Fruit fly (Drosophila melanogaster) Kc167 (cell line): Measurements from ENCODE around the gene CG17666.

Experiments
- Myc ChIP-seq: fragments of >200 bp; optimal IDR thresholded peaks from 2 replicates; lab custom pipeline; 2017; ENCODE audit warnings: missing external identifiers
- Sin3A ChIP-seq: fragments of >200 bp; optimal IDR thresholded peaks from 2 replicates; lab custom pipeline; 2018; ENCODE audit warnings: missing external identifiers
- h ChIP-seq: fragments of >200 bp; optimal IDR thresholded peaks from 3 replicates; lab custom pipeline; 2018; ENCODE audit warnings: missing external identifiers
- insv ChIP-seq: fragments of >200 bp; optimal IDR thresholded peaks from 3 replicates; lab custom pipeline; 2018; ENCODE audit warnings: missing external identifiers
- psq ChIP-seq: fragments of >200 bp; optimal IDR thresholded peaks from 2 replicates; lab custom pipeline; 2017; ENCODE audit warnings: missing external identifiers
- ttk ChIP-seq: sonication (Bioruptor generic); optimal IDR thresholded peaks from 2 replicates; lab custom pipeline; 2017; ENCODE audit warnings: missing external identifiers

The CG17666 gene

DNA sequence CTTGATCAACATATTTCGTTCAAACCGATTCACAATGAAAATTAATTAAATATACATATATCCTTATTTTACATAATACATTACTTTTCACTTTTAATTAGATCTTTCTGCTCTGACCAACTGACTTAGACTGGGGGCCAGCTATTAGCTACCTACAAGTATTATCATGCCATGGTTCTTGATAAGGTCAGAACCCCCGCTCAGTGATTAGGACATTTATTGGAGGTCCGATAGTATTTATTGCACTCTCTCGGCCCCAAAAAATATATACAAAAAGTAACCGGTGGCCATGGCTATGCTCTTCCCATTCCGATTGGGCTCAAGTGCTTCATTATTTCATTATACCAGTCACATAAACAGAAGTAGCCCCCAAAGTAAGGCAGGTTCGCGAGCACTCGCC is 46.6 kb downstream of the CG17666 start:
- TF ChIP-seq Myc (lab: Kevin White, UChicago): no peak
- no peak for TF ChIP-seq h (lab: Kevin White, UChicago)
- no peak for TF ChIP-seq insv (lab: Kevin White, UChicago)
- TF ChIP-seq ttk: no peak
- no peak for TF ChIP-seq psq (lab: Kevin White, UChicago)
- TF ChIP-seq Sin3A (lab: Kevin White, UChicago): no peak

DNA sequence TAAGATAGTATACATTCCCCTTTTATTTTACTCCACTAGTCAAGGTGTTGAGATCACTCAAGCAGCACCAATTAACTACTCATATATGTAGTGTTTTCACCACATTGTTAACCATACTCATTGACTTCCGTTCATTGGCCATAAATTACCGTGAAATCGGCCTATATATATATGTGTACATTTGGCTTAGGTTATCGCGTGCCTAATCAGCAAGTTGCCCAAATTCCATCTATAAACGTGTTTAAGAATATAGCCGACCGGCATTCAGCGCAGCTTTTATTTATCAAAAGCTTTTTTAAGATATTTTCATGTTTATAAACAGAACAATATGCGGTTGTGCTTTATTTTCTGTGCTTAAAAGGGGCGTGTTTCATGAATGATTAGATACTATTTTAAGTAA is 47.4 kb downstream of the CG17666 start:
- no peak for TF ChIP-seq ttk
- TF ChIP-seq insv (lab: Kevin White, UChicago): no peak
- TF ChIP-seq h (lab: Kevin White, UChicago): no peak
- TF ChIP-seq Sin3A (lab: Kevin White, UChicago): no peak
- TF ChIP-seq psq (lab: Kevin White, UChicago): no peak
- TF ChIP-seq Myc (lab: Kevin White, UChicago): no peak

DNA sequence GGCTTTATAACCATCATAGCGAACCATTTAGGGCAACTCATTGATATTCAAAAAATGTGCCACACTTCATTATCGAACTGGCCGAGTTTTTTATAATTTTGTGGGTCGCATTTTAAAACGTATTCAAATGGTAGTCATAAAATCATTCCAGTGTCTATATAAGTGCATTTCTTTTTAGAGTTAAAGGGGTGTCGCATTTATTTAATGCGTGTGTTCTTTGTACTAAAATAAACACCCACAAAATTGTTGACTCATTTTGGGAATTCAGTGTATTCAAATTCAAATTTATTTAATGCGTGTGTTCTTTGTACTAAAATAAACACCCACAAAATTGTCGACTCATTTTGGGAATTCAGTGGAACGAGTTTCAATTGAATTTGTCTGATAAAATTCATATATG is 49.3 kb downstream of the CG17666 start:
- no peak for TF ChIP-seq h (lab: Kevin White, UChicago)

DNA sequence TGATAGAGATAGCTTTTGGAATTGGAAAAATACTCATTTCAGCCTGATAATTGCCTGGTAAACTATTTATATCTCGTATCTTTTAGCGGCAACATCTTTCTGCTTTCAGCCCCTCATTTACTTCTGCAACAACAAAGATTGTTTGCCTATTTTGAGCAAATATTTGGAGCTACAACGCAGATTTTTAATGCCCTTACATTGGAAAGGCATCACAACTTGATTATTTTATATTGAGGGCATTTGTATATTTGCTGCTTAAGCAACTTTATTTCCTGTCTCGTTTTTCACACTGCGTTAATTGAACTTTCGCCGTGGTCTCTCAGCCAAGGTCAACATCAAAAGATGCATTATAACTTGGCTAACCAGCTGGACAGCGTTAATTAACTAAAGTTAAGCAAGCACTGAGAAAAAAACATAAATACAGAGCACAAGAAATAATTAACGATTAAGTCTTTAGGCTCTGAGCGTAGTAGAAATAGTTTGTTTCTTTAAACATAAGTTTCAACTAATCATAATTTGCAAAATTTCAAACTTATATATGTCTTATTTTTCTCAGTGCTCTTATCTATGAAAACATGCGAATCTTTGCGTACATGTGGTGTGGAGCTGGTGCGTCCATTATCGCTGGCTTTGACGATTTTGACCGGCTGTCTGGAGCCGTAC is 50.3 kb downstream of the CG17666 start:
- TF ChIP-seq Myc (lab: Kevin White, UChicago): no peak
- TF ChIP-seq h (lab: Kevin White, UChicago): no peak
- no peak for TF ChIP-seq ttk
- no peak for TF ChIP-seq insv (lab: Kevin White, UChicago)
- no peak for TF ChIP-seq Sin3A (lab: Kevin White, UChicago)
- no peak for TF ChIP-seq psq (lab: Kevin White, UChicago)

DNA sequence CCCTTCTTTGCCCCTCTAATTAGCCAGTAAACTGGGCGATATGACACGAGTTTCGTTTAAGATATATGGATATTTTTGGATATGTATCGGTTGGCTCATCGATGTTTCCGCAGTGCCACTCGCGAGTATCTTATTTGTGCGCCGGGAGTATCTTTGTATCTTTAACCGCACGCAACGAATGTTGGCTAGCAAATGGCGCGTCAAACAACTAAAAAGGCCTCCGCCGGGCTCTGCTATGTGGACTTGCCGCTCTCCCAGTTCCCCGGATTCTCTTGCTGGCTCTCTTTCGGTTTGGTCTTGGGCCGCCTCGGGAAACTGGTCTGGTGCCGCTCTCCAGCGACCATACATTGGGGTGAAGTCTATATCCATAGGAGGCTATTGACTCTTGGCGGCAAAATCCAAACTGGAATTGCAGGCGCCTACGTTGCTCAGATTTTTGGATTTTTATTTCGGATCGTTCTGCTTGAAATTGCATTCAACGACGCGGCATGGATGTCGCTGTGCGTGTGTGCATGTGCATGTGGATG is 51.3 kb downstream of the CG17666 start:
- no peak for TF ChIP-seq ttk
- no peak for TF ChIP-seq insv (lab: Kevin White, UChicago)
- TF ChIP-seq Myc (lab: Kevin White, UChicago): no peak
- TF ChIP-seq psq (lab: Kevin White, UChicago): no peak
- no peak for TF ChIP-seq h (lab: Kevin White, UChicago)
- no peak for TF ChIP-seq Sin3A (lab: Kevin White, UChicago)

DNA sequence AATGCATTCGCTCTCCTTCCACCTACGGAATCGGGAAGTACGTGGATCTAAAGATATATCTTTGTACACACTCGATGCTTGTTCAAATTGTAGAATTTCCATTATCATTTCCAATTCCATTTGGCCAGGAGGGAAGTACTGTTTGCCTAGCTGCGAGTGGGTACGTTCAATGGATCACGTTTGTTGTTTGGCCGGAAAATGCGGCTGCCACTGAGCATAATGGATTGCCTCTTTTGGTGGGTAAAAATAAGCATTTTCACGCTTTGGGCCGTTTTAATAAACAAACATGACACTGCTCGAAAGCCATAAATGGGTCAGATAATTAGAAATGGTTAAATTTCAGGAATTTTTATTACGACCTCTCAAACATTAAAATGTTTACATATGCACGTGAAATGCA is 52.2 kb downstream of the CG17666 start:
- TF ChIP-seq insv (lab: Kevin White, UChicago) (no peak), ttk (no peak), Myc (lab: Kevin White, UChicago) (no peak), Sin3A (lab: Kevin White, UChicago) (no peak), h (lab: Kevin White, UChicago) (no peak), psq (lab: Kevin White, UChicago) (no peak)
